Fruit fly (Drosophila melanogaster): ENCODE data around the gene b.

DNA sequence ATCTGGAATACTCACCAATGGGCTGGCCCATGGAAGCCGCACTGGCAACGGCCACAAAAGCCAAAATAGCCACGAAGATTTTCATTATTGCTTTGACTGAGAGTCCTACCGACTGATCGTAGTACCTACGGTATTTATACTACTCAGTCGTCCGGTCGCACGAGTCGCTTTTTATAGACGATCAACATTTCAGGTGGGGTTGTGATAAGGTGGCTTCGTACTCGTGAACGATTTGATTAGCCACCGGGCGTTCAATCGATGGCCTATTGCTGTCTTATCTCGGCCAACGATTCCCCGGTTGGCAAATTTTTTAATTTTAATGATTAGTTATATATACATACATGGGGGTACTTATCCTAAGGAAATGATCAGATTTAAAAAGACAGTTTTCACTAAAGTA, 24.1 kb downstream of the b start, which contains the start of gene CG8997:
- TF ChIP-seq CG7368 (GFP tag; optimal IDR thresholded peaks at IDR 0.05) (no peak), Sox15 (GFP tag; optimal IDR thresholded peaks at IDR 0.05) (no peak), eg (GFP tag; IDR thresholded peaks at IDR 0.05) (no peak), Eip78C (GFP tag) (no peak), Gug (GFP tag; IDR thresholded peaks at IDR 0.05) (no peak), CG8632 (GFP tag; optimal IDR thresholded peaks at IDR 0.05) (no peak), CG3919 (GFP tag; optimal IDR thresholded peaks at IDR 0.05) (no peak), Sox102F (GFP tag; optimal IDR thresholded peaks at IDR 0.05) (no peak), acj6 (GFP tag; optimal IDR thresholded peaks at IDR 0.05) (no peak), Met (GFP tag; optimal IDR thresholded peaks at IDR 0.05) (no peak), Eip75B (GFP tag; optimal IDR thresholded peaks at IDR 0.05) (no peak), fd59A (GFP tag; optimal IDR thresholded peaks at IDR 0.05) (no peak), esn (GFP tag; optimal IDR thresholded peaks at IDR 0.05) (no peak), CG10669 (GFP tag; optimal IDR thresholded peaks at IDR 0.05) (no peak)
